Worm (Caenorhabditis elegans) whole organism, early embryonic: ENCODE measurements around the gene sas-7.

Experiments
- B0310.2 ChIP-seq: sonication (generic microtip); optimal IDR thresholded peaks from 2 replicates; lab custom pipeline; 2016; ENCODE audit warnings: mild to moderate bottlenecking, missing genetic modification characterization, missing compliant biosample characterization
- F13C5.2 ChIP-seq: sonication (generic microtip); optimal IDR thresholded peaks from 2 replicates; lab custom pipeline; 2017; ENCODE audit warnings: mild to moderate bottlenecking, missing genetic modification characterization, inconsistent platforms, missing compliant biosample characterization
- aly-1 ChIP-seq: sonication (generic microtip); optimal IDR thresholded peaks from 2 replicates; lab custom pipeline; 2016; ENCODE audit warnings: missing genetic modification characterization, missing compliant biosample characterization
- ama-1 ChIP-seq: fragments of 150-350 bp; optimal IDR thresholded peaks from 2 replicates; lab custom pipeline; 2014
- ceh-13 ChIP-seq: fragments of 200-800 bp; sonication (Bioruptor generic); optimal IDR thresholded peaks from 2 replicates; lab custom pipeline; 2018; ENCODE audit warnings: mild to moderate bottlenecking, missing genetic modification characterization, missing compliant biosample characterization
- ceh-36 ChIP-seq: sonication (generic microtip); optimal IDR thresholded peaks from 2 replicates; lab custom pipeline; 2016; ENCODE audit warnings: missing genetic modification characterization, inconsistent platforms, missing compliant biosample characterization
- ets-7 ChIP-seq: sonication (generic microtip); optimal IDR thresholded peaks from 2 replicates; lab custom pipeline; 2016; ENCODE audit warnings: missing genotype, missing genetic modification characterization, missing compliant biosample characterization
- flt-1 ChIP-seq: fragments of 200-800 bp; sonication (Bioruptor generic); IDR thresholded peaks from 2 replicates; pipeline ENCODE4 v1.3.6; 2022; ENCODE audit warnings: missing genetic modification characterization, missing compliant biosample characterization
- hmbx-1 ChIP-seq: sonication (generic microtip); optimal IDR thresholded peaks from 2 replicates; lab custom pipeline; 2016; ENCODE audit warnings: mild to moderate bottlenecking, missing genetic modification characterization, missing compliant biosample characterization
- hmg-4 ChIP-seq: fragments of 200-800 bp; sonication (Bioruptor generic); optimal IDR thresholded peaks from 2 replicates; lab custom pipeline; 2018; ENCODE audit warnings: mild to moderate bottlenecking, missing genetic modification characterization, missing compliant biosample characterization
- hnd-1 ChIP-seq: sonication (generic microtip); optimal IDR thresholded peaks from 2 replicates; lab custom pipeline; 2016; ENCODE audit warnings: missing genetic modification characterization, missing compliant biosample characterization
- pes-1 ChIP-seq: fragments of 200-800 bp; sonication (Bioruptor generic); IDR thresholded peaks from 2 replicates; pipeline ENCODE4 v1.3.6; 2022; ENCODE audit warnings: missing genetic modification reagents, missing genetic modification characterization, missing compliant biosample characterization
- scrt-1 ChIP-seq: fragments of 200-800 bp; sonication (Bioruptor generic); IDR thresholded peaks from 2 replicates; pipeline ENCODE4 v1.3.6; 2022; ENCODE audit warnings: missing genetic modification characterization, missing compliant biosample characterization
- sea-1 ChIP-seq: fragments of 200-800 bp; sonication (Bioruptor generic); conservative IDR thresholded peaks from 2 replicates; pipeline ENCODE4 v1.3.6; 2022; ENCODE audit warnings: missing genetic modification characterization, missing compliant biosample characterization
- tbx-11 ChIP-seq: fragments of 200-800 bp; sonication (Bioruptor generic); IDR thresholded peaks from 2 replicates; pipeline ENCODE4 v1.3.6; 2022; ENCODE audit warnings: missing genetic modification characterization, missing compliant biosample characterization
- tbx-37 ChIP-seq: fragments of 200-800 bp; sonication (Bioruptor generic); conservative IDR thresholded peaks from 2 replicates; pipeline ENCODE4 v1.3.6; 2022; ENCODE audit warnings: missing genetic modification reagents, missing genetic modification characterization, missing compliant biosample characterization
- tra-4 ChIP-seq: sonication (generic microtip); optimal IDR thresholded peaks from 2 replicates; lab custom pipeline; 2017; ENCODE audit warnings: missing genetic modification characterization, missing compliant biosample characterization

Gene sas-7

ce11 chrIII:10335086-10335485, 14.3 kb downstream of the sas-7 start, which contains the start of gene ced-9:
Gene ced-9, plus strand, starts transcription at chrIII:10335172.
- no peak for TF ChIP-seq hmg-4 (GFP tag; lab: Kevin White, UChicago)
- TF ChIP-seq ama-1 (lab: Kevin White, UChicago), result no peak
- no peak for TF ChIP-seq B0310.2
- no peak for TF ChIP-seq sea-1 (GFP tag; lab: Robert Waterston, UW)
- TF ChIP-seq hmbx-1 (tag; lab: Kevin White, UChicago), result no peak
- no peak for TF ChIP-seq ets-7 (tag; lab: Kevin White, UChicago)
- no peak for TF ChIP-seq aly-1 (tag; lab: Kevin White, UChicago)
- TF ChIP-seq ceh-13 (GFP tag; lab: Kevin White, UChicago), result no peak
- TF ChIP-seq flt-1, result no peak
- TF ChIP-seq tra-4 (tag; lab: Kevin White, UChicago), result no peak
- no peak for TF ChIP-seq ceh-36 (tag; lab: Kevin White, UChicago)
- no peak for TF ChIP-seq pes-1 (GFP tag; lab: Robert Waterston, UW)
- no peak for TF ChIP-seq F13C5.2 (tag; lab: Kevin White, UChicago)
- TF ChIP-seq tbx-37, result no peak
- no peak for TF ChIP-seq hnd-1
- no peak for TF ChIP-seq tbx-11 (GFP tag; lab: Robert Waterston, UW)
- no peak for TF ChIP-seq scrt-1 (GFP tag; lab: Robert Waterston, UW)

DNA sequence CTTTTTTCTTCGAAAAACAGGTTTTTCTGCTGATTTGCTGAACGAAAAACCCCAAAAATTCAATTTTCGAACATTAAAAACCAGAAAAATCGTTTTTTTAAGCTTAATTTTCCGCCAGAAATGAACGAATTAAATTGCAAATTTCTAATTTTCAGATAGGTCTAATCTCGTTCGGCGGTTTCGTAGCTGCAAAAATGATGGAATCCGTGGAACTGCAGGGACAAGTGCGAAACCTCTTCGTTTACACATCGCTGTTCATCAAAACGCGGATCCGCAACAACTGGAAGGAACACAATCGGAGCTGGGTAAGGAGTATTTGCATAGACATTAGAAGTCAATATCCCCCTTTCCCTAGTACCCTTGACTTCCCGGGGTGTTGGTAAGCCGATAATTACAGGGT, 15.3 kb downstream of the sas-7 start:
- TF ChIP-seq ets-7 (tag; lab: Kevin White, UChicago) (no peak), B0310.2 (no peak), flt-1 (no peak), tra-4 (tag; lab: Kevin White, UChicago) (no peak), tbx-37 (no peak)

DNA sequence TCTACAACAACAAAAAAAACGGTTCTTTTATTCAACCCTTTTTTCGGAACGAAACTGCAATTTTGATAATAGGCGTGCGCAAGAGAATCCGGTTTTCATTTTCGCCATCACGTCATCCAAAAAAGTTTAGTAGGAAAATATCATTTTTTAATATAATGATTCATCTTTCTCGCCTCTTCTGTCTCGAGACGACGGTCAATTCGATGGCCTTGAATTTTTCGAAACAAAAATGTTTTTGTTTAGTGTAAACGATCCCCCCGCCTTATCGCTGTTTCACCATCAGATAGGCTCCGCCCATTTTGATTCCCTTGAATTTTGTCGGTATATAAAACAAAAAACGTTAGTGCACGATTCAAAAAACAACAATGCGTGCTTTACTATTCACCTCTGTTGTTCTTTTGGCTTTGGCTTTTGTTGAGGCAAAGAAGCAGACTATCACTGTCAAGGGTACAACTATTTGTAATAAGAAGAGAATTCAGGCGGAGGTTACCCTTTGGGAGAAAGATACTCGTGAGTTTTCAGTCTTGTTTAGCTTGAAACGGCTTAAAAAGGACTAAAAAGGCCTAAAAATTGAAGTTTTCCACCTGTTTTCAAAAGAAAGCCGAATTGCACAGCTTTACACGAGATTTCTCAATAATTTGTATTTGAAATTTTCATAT, 16.8 kb downstream of the sas-7 start, which contains the start of gene ttr-15:
ttr-15 (plus strand) TSS at position 340 of the 659 bp plus-strand sequence.
- TF ChIP-seq tbx-37 (no peak), ceh-36 (tag; lab: Kevin White, UChicago) (no peak), pes-1 (GFP tag; lab: Robert Waterston, UW) (no peak), F13C5.2 (tag; lab: Kevin White, UChicago) (no peak), tbx-11 (GFP tag; lab: Robert Waterston, UW) (no peak), tra-4 (tag; lab: Kevin White, UChicago) (no peak), aly-1 (tag; lab: Kevin White, UChicago) (no peak), flt-1 (no peak), scrt-1 (GFP tag; lab: Robert Waterston, UW) (no peak), hnd-1 (no peak), ama-1 (lab: Kevin White, UChicago) (no peak), B0310.2 (no peak), hmbx-1 (tag; lab: Kevin White, UChicago) (no peak), sea-1 (GFP tag; lab: Robert Waterston, UW) (no peak), ets-7 (tag; lab: Kevin White, UChicago) (no peak), ceh-13 (GFP tag; lab: Kevin White, UChicago) (no peak)

- no peak for TF ChIP-seq ceh-13 (GFP tag; lab: Kevin White, UChicago)
- TF ChIP-seq hmbx-1 (tag; lab: Kevin White, UChicago), result no peak
- TF ChIP-seq tbx-37, result no peak
- TF ChIP-seq ama-1 (lab: Kevin White, UChicago), result no peak
- no peak for TF ChIP-seq B0310.2
- TF ChIP-seq flt-1, result no peak
- TF ChIP-seq tra-4 (tag; lab: Kevin White, UChicago), result no peak
- TF ChIP-seq ceh-36 (tag; lab: Kevin White, UChicago), result no peak
- no peak for TF ChIP-seq pes-1 (GFP tag; lab: Robert Waterston, UW)
- TF ChIP-seq scrt-1 (GFP tag; lab: Robert Waterston, UW), result no peak
- no peak for TF ChIP-seq aly-1 (tag; lab: Kevin White, UChicago)
- TF ChIP-seq tbx-11 (GFP tag; lab: Robert Waterston, UW), result no peak
- TF ChIP-seq sea-1 (GFP tag; lab: Robert Waterston, UW), result no peak
- TF ChIP-seq F13C5.2 (tag; lab: Kevin White, UChicago), result no peak
- no peak for TF ChIP-seq hnd-1
- TF ChIP-seq ets-7 (tag; lab: Kevin White, UChicago), result no peak
- no peak for TF ChIP-seq hmg-4 (GFP tag; lab: Kevin White, UChicago)
Measured at ce11 chrIII:10338992-10339852, 18.4 kb downstream of the sas-7 start.

DNA sequence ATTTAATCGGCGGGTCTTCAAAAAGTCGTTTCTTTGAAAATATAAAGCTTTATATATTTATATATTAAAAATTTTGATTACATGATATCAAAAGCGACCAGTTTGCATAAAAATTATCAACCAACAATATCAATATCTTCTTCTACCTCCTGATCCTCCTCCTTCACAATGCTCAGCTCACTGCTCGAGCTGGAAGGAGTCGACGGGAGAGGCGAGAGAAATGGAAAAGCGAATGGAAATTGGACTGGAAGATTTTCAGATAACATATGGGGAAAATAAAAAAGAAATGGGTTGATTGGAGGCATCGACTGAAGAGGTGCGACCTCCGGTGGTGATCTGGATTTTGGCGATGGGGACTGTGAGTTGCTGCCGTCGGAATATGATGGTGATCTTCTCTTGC, 19.1 kb downstream of the sas-7 start:
- no peak for TF ChIP-seq tbx-37
- no peak for TF ChIP-seq ets-7 (tag; lab: Kevin White, UChicago)
- no peak for TF ChIP-seq aly-1 (tag; lab: Kevin White, UChicago)
- TF ChIP-seq ceh-36 (tag; lab: Kevin White, UChicago), result no peak
- no peak for TF ChIP-seq scrt-1 (GFP tag; lab: Robert Waterston, UW)
- no peak for TF ChIP-seq F13C5.2 (tag; lab: Kevin White, UChicago)
- no peak for TF ChIP-seq ceh-13 (GFP tag; lab: Kevin White, UChicago)
- no peak for TF ChIP-seq pes-1 (GFP tag; lab: Robert Waterston, UW)
- TF ChIP-seq tbx-11 (GFP tag; lab: Robert Waterston, UW), result no peak

DNA sequence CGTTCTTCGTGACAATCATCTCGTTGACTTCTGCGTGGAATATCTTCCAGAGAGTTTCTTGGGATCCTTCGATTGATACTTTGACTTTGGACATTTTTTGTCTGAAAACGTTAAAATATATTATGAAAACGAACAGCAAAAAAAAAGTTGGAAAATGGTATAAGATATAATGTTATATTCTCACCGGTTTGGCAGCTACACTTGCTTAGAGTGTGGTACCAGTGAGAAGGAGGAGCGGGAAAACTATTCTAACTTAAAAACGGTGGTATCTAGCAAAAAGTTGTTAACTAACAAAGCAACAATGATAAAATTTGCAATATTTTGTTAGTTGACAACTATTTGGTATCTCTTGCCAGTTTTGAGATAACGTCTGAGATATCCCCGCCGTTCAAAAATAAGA, 20.9 kb downstream of the sas-7 start, which contains the start of gene tbx-9:
tbx-9 (minus strand) TSS at position 101 of the 400 bp plus-strand sequence.
- TF ChIP-seq hmbx-1 (tag; lab: Kevin White, UChicago), result no peak
- no peak for TF ChIP-seq tra-4 (tag; lab: Kevin White, UChicago)
- TF ChIP-seq tbx-11 (GFP tag; lab: Robert Waterston, UW), result no peak
- TF ChIP-seq scrt-1 (GFP tag; lab: Robert Waterston, UW), result no peak
- no peak for TF ChIP-seq ama-1 (lab: Kevin White, UChicago)
- TF ChIP-seq pes-1 (GFP tag; lab: Robert Waterston, UW), result no peak
- no peak for TF ChIP-seq B0310.2
- no peak for TF ChIP-seq aly-1 (tag; lab: Kevin White, UChicago)
- TF ChIP-seq ceh-36 (tag; lab: Kevin White, UChicago), result no peak
- no peak for TF ChIP-seq F13C5.2 (tag; lab: Kevin White, UChicago)
- no peak for TF ChIP-seq flt-1
- no peak for TF ChIP-seq tbx-37
- no peak for TF ChIP-seq ceh-13 (GFP tag; lab: Kevin White, UChicago)
- TF ChIP-seq hnd-1, result no peak
- TF ChIP-seq hmg-4 (GFP tag; lab: Kevin White, UChicago), result no peak
- no peak for TF ChIP-seq ets-7 (tag; lab: Kevin White, UChicago)
- no peak for TF ChIP-seq sea-1 (GFP tag; lab: Robert Waterston, UW)
